Worm (Caenorhabditis elegans) whole organism, L1 larva: ENCODE measurements around the gene cha-1.

Source experiments
- aly-2 ChIP-seq: fragments of 150-350 bp; optimal IDR thresholded peaks from 2 replicates; lab custom pipeline; 2014; ENCODE audit warnings: missing biosample characterization, missing genetic modification characterization
- dpl-1 ChIP-seq, 3 experiments: fragments of 150-350 bp in 2 of 3; sonication (generic microtip) in 1 of 3; optimal IDR thresholded peaks; 2 replicates each; lab custom pipeline; 2014 to 2017; ENCODE audit warnings: missing biosample characterization in 3 of 3, missing genetic modification characterization in 3 of 3, missing genetic modification reagents in 3 of 3
- efl-3 ChIP-seq: fragments of 200-800 bp; sonication (Bioruptor generic); optimal IDR thresholded peaks from 2 replicates; lab custom pipeline; 2018; ENCODE audit warnings: mild to moderate bottlenecking, missing genetic modification characterization, missing compliant biosample characterization
- fkh-10 ChIP-seq: sonication (generic microtip); optimal IDR thresholded peaks from 2 replicates; lab custom pipeline; 2017; ENCODE audit warnings: missing biosample characterization, missing genetic modification reagents, missing genetic modification characterization
- irx-1 ChIP-seq: sonication (generic microtip); optimal IDR thresholded peaks from 2 replicates; lab custom pipeline; 2016; ENCODE audit warnings: missing genetic modification characterization, missing compliant biosample characterization
- lin-35 ChIP-seq, 2 experiments: fragments of 150-350 bp; optimal IDR thresholded peaks; 2 replicates each; lab custom pipeline; 2014; ENCODE audit warnings: missing biosample characterization in 2 of 2, missing genetic modification characterization in 2 of 2, missing genetic modification reagents in 2 of 2
- nhr-19 ChIP-seq: fragments of 200-800 bp; sonication (Bioruptor generic); conservative IDR thresholded peaks from 2 replicates; pipeline ENCODE4 v1.3.6; 2022; ENCODE audit warnings: missing genetic modification characterization, missing compliant biosample characterization
- ztf-11 ChIP-seq, 2 experiments: sonication (generic microtip); optimal IDR thresholded peaks; 2 replicates each; lab custom pipeline; 2016 to 2017; ENCODE audit warnings: missing genetic modification characterization in 2 of 2, missing biosample characterization in 1 of 2, missing compliant biosample characterization in 1 of 2

DNA sequence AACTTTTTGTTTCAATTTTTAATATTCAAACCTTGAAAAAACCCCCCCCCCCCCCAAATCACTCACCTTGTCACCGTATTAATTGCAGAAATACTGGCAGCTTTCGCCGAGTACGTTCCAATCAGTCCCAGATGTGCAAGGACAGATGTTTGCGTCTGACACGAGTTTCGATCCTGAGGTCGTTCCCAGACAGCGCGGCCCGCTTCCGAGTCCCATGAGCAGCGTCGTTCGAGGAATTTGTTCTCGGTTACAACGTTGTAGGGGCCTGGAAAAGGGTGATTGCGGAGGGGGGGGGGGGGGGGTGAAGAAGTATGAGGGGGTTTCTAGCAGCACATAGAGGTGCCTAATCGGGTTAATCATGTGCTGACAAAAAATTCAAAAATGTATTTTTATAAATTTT, 38.4 kb upstream of the cha-1 start:
- no peak for TF ChIP-seq dpl-1 (GFP tag; optimal IDR thresholded peaks at IDR 0.05; lab: Kevin White, UChicago)
- no peak for TF ChIP-seq efl-3 (GFP tag; lab: Kevin White, UChicago)
- TF ChIP-seq lin-35 (GFP tag; optimal IDR thresholded peaks at IDR 0.05; lab: Kevin White, UChicago) = no peak
- no peak for TF ChIP-seq fkh-10 (GFP tag; lab: Kevin White, UChicago)
- TF ChIP-seq nhr-19 (GFP tag; lab: Robert Waterston, UW) = no peak
- no peak for TF ChIP-seq irx-1 (tag; lab: Kevin White, UChicago)
- no peak for TF ChIP-seq aly-2
- no peak for TF ChIP-seq ztf-11 (tag; optimal IDR thresholded peaks at IDR 0.05; lab: Kevin White, UChicago)
